Fruit fly (Drosophila melanogaster) whole organism, pupa: Measurements from ENCODE around the gene RhoGAP92B.
A peak's percentile ranks its signal among the peaks of the same experiment; 100 is the strongest.

Experiments used
- CG13204 ChIP-seq: fragments of 200-800 bp; sonication (Bioruptor generic); optimal IDR thresholded peaks from 2 replicates; lab custom pipeline; 2018; ENCODE audit warnings: missing biosample characterization, mild to moderate bottlenecking, missing genetic modification characterization, moderate library complexity
- CG14655 ChIP-seq: fragments of 200-800 bp; sonication (Bioruptor generic); optimal IDR thresholded peaks from 3 replicates; lab custom pipeline; 2017; ENCODE audit warnings: mild to moderate bottlenecking, missing biosample characterization, missing genetic modification reagents, missing genetic modification characterization
- CG17806 ChIP-seq: fragments of 200-800 bp; sonication (Bioruptor generic); optimal IDR thresholded peaks from 2 replicates; lab custom pipeline; 2018; ENCODE audit warnings: missing biosample characterization, mild to moderate bottlenecking, missing genetic modification characterization, moderate library complexity
- CG32121 ChIP-seq: fragments of 200-800 bp; sonication (Bioruptor generic); IDR thresholded peaks from 2 replicates; pipeline ENCODE4 v1.3.6; 2022; ENCODE audit warnings: missing biosample characterization, missing genetic modification characterization
- CG4496 ChIP-seq: fragments of 200-800 bp; sonication (Bioruptor generic); IDR thresholded peaks from 3 replicates; pipeline ENCODE4 v1.3.6; 2022; ENCODE audit warnings: missing biosample characterization, missing genetic modification characterization
- CG8159 ChIP-seq: fragments of 200-800 bp; sonication (Bioruptor generic); optimal IDR thresholded peaks from 3 replicates; lab custom pipeline; 2018; ENCODE audit warnings: missing biosample characterization, mild to moderate bottlenecking, missing genetic modification characterization, moderate library complexity
- CG9948 ChIP-seq: fragments of 200-800 bp; sonication (Bioruptor generic); optimal IDR thresholded peaks from 2 replicates; lab custom pipeline; 2018; ENCODE audit warnings: missing biosample characterization, mild to moderate bottlenecking, missing genetic modification characterization, moderate library complexity
- D1 ChIP-seq: fragments of 200-800 bp; sonication (Bioruptor generic); optimal IDR thresholded peaks from 2 replicates; lab custom pipeline; 2018; ENCODE audit warnings: missing biosample characterization, mild to moderate bottlenecking, missing genetic modification characterization, moderate library complexity
- EcR ChIP-seq: fragments of 200-800 bp; sonication (Bioruptor generic); optimal IDR thresholded peaks from 3 replicates; lab custom pipeline; 2019; ENCODE audit warnings: missing biosample characterization, missing genetic modification characterization, mild to moderate bottlenecking, moderate library complexity, missing genetic modification reagents
- Snoo ChIP-seq: fragments of 200-800 bp; sonication (Bioruptor generic); optimal IDR thresholded peaks from 3 replicates; lab custom pipeline; 2017; ENCODE audit warnings: missing biosample characterization, mild to moderate bottlenecking, missing genetic modification characterization, inconsistent platforms
- gl ChIP-seq: fragments of 200-800 bp; sonication (Bioruptor generic); optimal IDR thresholded peaks from 2 replicates; lab custom pipeline; 2018; ENCODE audit warnings: missing biosample characterization, mild to moderate bottlenecking, missing genetic modification characterization
- rn ChIP-seq: fragments of 200-800 bp; sonication (Bioruptor generic); IDR thresholded peaks from 2 replicates; pipeline ENCODE4 v1.3.6; 2022; ENCODE audit warnings: missing biosample characterization, missing genetic modification characterization

DNA sequence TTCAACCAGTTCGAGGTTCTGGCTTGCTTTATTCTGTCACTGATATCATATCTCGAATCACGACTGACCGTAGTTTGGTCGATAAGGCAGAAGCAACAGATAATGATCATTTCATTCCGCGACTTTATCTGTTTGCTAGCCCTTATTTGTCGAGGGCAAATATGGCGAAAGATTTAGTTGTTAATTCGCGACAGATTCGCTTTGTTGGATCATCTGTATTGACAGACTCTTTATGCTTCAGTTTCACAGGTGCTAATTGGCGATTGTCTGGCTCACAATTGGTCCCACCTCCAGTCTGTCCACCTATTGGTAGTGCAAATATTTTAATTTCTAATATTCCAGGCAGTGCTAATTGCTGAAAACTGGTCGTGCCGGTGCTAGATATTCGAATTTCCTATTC, 19.4 kb downstream of the RhoGAP92B start:
- TF ChIP-seq D1, result no peak
- TF ChIP-seq CG32121 (GFP tag; lab: Robert Waterston, UW), result no peak
- TF ChIP-seq CG17806 (tag; lab: Kevin White, UChicago), result no peak
- TF ChIP-seq CG8159, result no peak
- no peak for TF ChIP-seq Snoo (tag; lab: Kevin White, UChicago)
- no peak for TF ChIP-seq CG9948 (tag; lab: Kevin White, UChicago)
- no peak for TF ChIP-seq CG14655 (GFP tag; lab: Kevin White, UChicago)
- TF ChIP-seq CG4496, result no peak
- TF ChIP-seq EcR (GFP tag; lab: Kevin White, UChicago), result no peak
- TF ChIP-seq gl (tag; lab: Kevin White, UChicago), result peak; percentile 63
- no peak for TF ChIP-seq CG13204 (GFP tag; lab: Kevin White, UChicago)
- no peak for TF ChIP-seq rn (GFP tag; lab: Robert Waterston, UW)
